Fruit fly (Drosophila melanogaster): ENCODE results near the gene Ca-alpha1T.

Ca-alpha1T gene

DNA sequence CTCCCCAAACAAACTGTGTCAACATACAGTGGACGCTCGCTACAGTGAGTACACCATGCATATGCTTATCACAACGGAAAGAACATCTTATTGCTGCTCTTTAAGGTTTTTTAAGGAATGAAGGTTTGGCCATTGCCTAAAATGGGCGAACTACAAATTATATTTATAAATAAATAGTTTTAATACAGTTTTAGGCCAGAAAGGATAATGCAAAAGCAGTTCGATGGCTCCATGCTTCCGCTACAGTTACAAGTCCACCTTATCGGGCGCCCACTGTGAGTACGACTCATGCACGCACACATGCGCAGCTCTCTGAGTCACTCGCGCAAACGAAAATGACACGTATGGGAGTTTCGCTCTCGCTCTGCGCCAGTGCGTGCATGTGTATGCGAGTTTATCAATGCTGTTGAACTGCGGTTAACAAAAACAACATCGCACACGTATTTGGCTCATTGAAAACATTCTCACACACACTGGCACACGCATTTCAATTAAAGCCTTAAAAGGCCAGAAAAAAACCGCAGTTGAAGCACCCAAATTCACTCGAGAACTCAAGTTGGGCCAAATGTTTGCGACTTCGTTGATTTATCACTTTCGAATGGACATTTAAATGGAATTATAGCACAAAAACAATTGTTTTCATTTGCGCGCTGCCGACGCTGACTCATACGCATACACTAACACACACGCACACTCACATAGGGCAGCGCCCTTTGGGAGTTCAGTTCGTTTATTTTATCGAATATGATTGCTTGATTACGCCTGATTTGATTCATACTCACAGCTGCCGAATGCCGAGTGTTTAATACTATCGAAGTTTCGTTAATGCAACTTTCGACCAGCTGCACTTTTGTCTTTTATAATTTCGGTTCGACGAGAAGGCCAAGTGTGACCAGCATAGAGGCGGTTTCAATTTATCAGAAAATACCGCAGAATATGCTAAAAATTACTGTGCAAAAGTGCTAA, 32.2 kb upstream of the Ca-alpha1T start, which contains the start of gene sqh (continued):
- no peak for TF ChIP-seq zf30C (GFP tag; optimal IDR thresholded peaks at IDR 0.05)
- TF ChIP-seq GATAe (GFP tag; conservative IDR thresholded peaks at IDR 0.05): peak; percentile 83
- no peak for TF ChIP-seq Lpt (GFP tag; optimal IDR thresholded peaks at IDR 0.05)
- TF ChIP-seq CG12659 (GFP tag; optimal IDR thresholded peaks at IDR 0.05): peak; percentile 93
- peak; percentile 59; the same call in 1 of the 2 replicates for TF ChIP-seq dan (GFP tag; IDR thresholded peaks at IDR 0.05)
- peak; percentile 74 for TF ChIP-seq CG11247 (GFP tag; IDR thresholded peaks at IDR 0.05)
- TF ChIP-seq CG17359 (tag; optimal IDR thresholded peaks at IDR 0.05): peak; percentile 82
- peak; percentile 78 for TF ChIP-seq Fer2 (tag; optimal IDR thresholded peaks at IDR 0.05)
- no peak for TF ChIP-seq h (optimal IDR thresholded peaks at IDR 0.05)
- TF ChIP-seq so (GFP tag; IDR thresholded peaks at IDR 0.05): peak; percentile 87; the same call in 1 of the 3 replicates
- peak; percentile 72 to 86 for TF ChIP-seq bsh (GFP tag; optimal IDR thresholded peaks at IDR 0.05)
- TF ChIP-seq ranshi (GFP tag; IDR thresholded peaks at IDR 0.05): peak; percentile 83
- peak; percentile 84 for TF ChIP-seq CG4730 (GFP tag; IDR thresholded peaks at IDR 0.05)
- peak; percentile 87 for TF ChIP-seq CG3407 (GFP tag; optimal IDR thresholded peaks at IDR 0.05)
- peak; percentile 88 for TF ChIP-seq CG17361 (GFP tag; IDR thresholded peaks at IDR 0.05)
- peak; percentile 77; the same call in 2 of the 3 replicates for TF ChIP-seq CG6175 (GFP tag; IDR thresholded peaks at IDR 0.05)
- peak; percentile 83 for TF ChIP-seq CG13894 (tag; optimal IDR thresholded peaks at IDR 0.05)
- no peak for TF ChIP-seq p53 (GFP tag; optimal IDR thresholded peaks at IDR 0.05)
- no peak for TF ChIP-seq da (GFP tag; optimal IDR thresholded peaks at IDR 0.05)
- peak; percentile 76 for TF ChIP-seq Awh (GFP tag; IDR thresholded peaks at IDR 0.05)
- TF ChIP-seq HmgZ (tag; optimal IDR thresholded peaks at IDR 0.05): peak; percentile 89
- peak; percentile 95 for TF ChIP-seq dysf (GFP tag; IDR thresholded peaks at IDR 0.05)
- peak; percentile 69 for TF ChIP-seq CG10274 (GFP tag; optimal IDR thresholded peaks at IDR 0.05)
- peak; percentile 78 for TF ChIP-seq CG4424 (GFP tag; optimal IDR thresholded peaks at IDR 0.05)
- TF ChIP-seq CG8281 (tag; optimal IDR thresholded peaks at IDR 0.05): peak; percentile 79
- TF ChIP-seq CG3847 (GFP tag; IDR thresholded peaks at IDR 0.05): peak; percentile 93
- TF ChIP-seq CG11723 (GFP tag; optimal IDR thresholded peaks at IDR 0.05): peak; percentile 88
- TF ChIP-seq CG7745 (tag; optimal IDR thresholded peaks at IDR 0.05): no peak
- no peak for TF ChIP-seq Dp (GFP tag; optimal IDR thresholded peaks at IDR 0.05)
- TF ChIP-seq cato (GFP tag; optimal IDR thresholded peaks at IDR 0.05; ENCODE audit: borderline replicate concordance): peak; percentile 62
- peak; percentile 84 for TF ChIP-seq CG1233 (GFP tag; optimal IDR thresholded peaks at IDR 0.05)
- TF ChIP-seq CG2678 (tag; optimal IDR thresholded peaks at IDR 0.05): peak; percentile 92
- TF ChIP-seq inv (GFP tag; IDR thresholded peaks at IDR 0.05; ENCODE audit: partially characterized antibody): no peak
- TF ChIP-seq CG8388 (GFP tag; optimal IDR thresholded peaks at IDR 0.05): peak; percentile 81
- no peak for TF ChIP-seq CHES-1-like (GFP tag; optimal IDR thresholded peaks at IDR 0.05)
- TF ChIP-seq Nf-YC (tag; optimal IDR thresholded peaks at IDR 0.05): peak; percentile 84
- peak; percentile 38 for TF ChIP-seq CG17802 (tag; optimal IDR thresholded peaks at IDR 0.05)
- no peak for TF ChIP-seq lov (optimal IDR thresholded peaks at IDR 0.05)
- TF ChIP-seq lov (GFP tag; IDR thresholded peaks at IDR 0.05): peak; percentile 73; the same call in 2 of the 3 replicates
- peak; percentile 75 for TF ChIP-seq CG10431 (GFP tag; optimal IDR thresholded peaks at IDR 0.05)
- peak; percentile 82 for TF ChIP-seq gcm (GFP tag; optimal IDR thresholded peaks at IDR 0.05)
- 0 out of 3 replicates have a peak, but pooled peaks have one; percentile 15 for TF ChIP-seq knrl (GFP tag; IDR thresholded peaks at IDR 0.05; ENCODE audit: partially characterized antibody)
- peak; percentile 82 for TF ChIP-seq ind (GFP tag; optimal IDR thresholded peaks at IDR 0.05)
- TF ChIP-seq ato (GFP tag; IDR thresholded peaks at IDR 0.05; ENCODE audit: partially characterized antibody): no peak
- TF ChIP-seq org-1 (GFP tag; optimal IDR thresholded peaks at IDR 0.05): peak; percentile 86
- no peak for TF ChIP-seq dmrt99B (tag; optimal IDR thresholded peaks at IDR 0.05)
- TF ChIP-seq HLH3B (GFP tag; IDR thresholded peaks at IDR 0.05): peak; percentile 90
- peak; percentile 21 for TF ChIP-seq CG8089 (GFP tag; optimal IDR thresholded peaks at IDR 0.05)

Data from whole organism, embryonic.